Worm (Caenorhabditis elegans) whole organism, L4 larva: ENCODE data around the gene osg-1.

ENCODE experiments used
- aly-2 ChIP-seq: sonication (generic microtip); optimal IDR thresholded peaks from 2 replicates; lab custom pipeline; 2018; ENCODE audit warnings: missing biosample characterization, missing genetic modification characterization
- ama-1 ChIP-seq: fragments of 150-350 bp; optimal IDR thresholded peaks from 2 replicates; lab custom pipeline; 2014; ENCODE audit warnings: inconsistent platforms, mixed read lengths
- ceh-28 ChIP-seq: fragments of 150-350 bp; optimal IDR thresholded peaks from 2 replicates; lab custom pipeline; 2014; ENCODE audit warnings: missing biosample characterization, missing genetic modification reagents, missing genetic modification characterization
- ces-1 ChIP-seq: fragments of 150-350 bp; sonication (generic microtip); optimal IDR thresholded peaks from 4 replicates; lab custom pipeline; 2014; ENCODE audit warnings: missing biosample characterization, missing genetic modification reagents, missing genetic modification characterization
- mep-1 ChIP-seq: fragments of 150-350 bp; sonication (generic microtip); optimal IDR thresholded peaks from 3 replicates; lab custom pipeline; 2014; ENCODE audit warnings: missing biosample characterization, missing genetic modification characterization
- nhr-48 ChIP-seq: sonication (generic microtip); optimal IDR thresholded peaks from 2 replicates; lab custom pipeline; 2016; ENCODE audit warnings: mild to moderate bottlenecking, missing genetic modification characterization, missing compliant biosample characterization
- snpc-4 ChIP-seq: fragments of 150-350 bp; optimal IDR thresholded peaks from 2 replicates; lab custom pipeline; 2014; ENCODE audit warnings: missing biosample characterization, missing genetic modification characterization
- ztf-11 ChIP-seq: fragments of 150-350 bp; optimal IDR thresholded peaks from 2 replicates; lab custom pipeline; 2014; ENCODE audit warnings: missing biosample characterization, missing genetic modification characterization

DNA sequence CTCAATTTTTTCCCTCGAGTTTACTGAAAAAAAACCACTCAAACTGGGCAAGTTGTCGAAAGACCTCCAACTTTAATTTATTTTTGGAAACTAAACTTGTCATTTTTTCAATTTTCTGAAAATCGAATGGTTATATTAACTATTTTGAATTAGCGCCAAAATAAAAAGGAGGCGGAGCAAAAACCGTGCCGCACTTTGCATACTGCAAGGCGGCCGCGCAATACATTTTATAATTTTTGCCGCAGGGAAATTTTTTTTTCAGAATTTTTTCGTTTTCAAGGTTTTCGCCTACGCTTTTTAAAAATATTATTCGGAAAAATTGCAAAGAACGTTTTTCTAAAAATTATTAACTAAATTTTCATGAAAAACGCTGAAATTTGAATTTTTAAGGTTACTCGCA is 16.3 kb downstream of the osg-1 start:
- TF ChIP-seq nhr-48 (no peak), snpc-4 (no peak), ces-1 (GFP tag; lab: Kevin White, UChicago) (no peak), ztf-11 (tag; lab: Kevin White, UChicago) (no peak), ama-1 (no peak), aly-2 (tag; lab: Kevin White, UChicago) (no peak), mep-1 (tag; lab: Kevin White, UChicago) (no peak), ceh-28 (tag; lab: Kevin White, UChicago) (no peak)
